Fruit fly (Drosophila melanogaster) Kc167 (cell line): ENCODE measurements around the gene CG10011.

ENCODE experiments used
- Myc ChIP-seq: fragments of >200 bp; optimal IDR thresholded peaks from 2 replicates; lab custom pipeline; 2017; ENCODE audit warnings: missing external identifiers
- h ChIP-seq: fragments of >200 bp; optimal IDR thresholded peaks from 3 replicates; lab custom pipeline; 2018; ENCODE audit warnings: missing external identifiers

DNA sequence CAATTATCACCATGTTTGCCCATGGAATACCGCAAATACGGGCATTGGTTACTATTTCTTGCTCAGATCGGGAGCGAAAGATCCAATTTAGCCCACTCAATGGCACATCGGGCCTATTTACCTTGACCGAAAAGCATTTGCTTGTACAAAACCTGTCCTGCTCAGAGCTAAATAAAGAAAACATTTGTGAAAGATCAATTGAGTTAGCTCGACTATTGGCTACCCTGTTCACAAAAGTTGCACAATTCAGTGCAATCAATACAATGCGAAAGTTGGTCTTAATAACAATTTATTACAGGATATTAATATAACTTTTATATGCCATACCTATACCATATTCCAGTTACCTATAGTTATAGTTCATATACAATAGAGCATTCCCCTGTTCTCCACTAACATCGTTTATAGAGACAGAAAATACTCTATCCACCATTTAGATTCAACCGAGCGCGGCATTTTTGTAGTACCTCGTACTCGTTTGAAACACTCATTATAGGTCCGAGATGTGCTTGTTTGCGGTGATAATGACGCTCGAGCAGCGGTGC, 72.2 kb downstream of the CG10011 start:
- TF ChIP-seq h (lab: Kevin White, UChicago) (no peak), Myc (no peak)
